Worm (Caenorhabditis elegans): ENCODE measurements around the gene C27A7.3.

The C27A7.3 gene

DNA sequence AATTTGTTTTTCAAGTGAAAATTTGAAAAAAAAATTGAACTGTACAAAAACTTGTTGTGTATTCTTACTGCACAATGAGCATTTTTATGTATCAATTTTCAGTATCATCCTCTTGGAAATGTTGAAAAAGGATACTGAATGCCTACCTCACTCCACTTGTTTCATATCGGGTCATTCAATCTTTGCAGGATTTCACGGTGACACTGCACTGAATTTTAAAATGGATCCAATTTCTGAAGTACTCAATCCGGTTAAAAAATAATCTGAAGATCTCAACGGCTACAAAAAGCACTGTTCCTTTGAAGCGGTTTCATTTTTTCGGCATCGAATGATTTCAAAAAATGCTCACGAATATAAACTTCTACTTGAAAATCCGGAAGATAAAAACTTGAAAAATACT is 2.8 kb upstream of the C27A7.3 start:
- no peak for TF ChIP-seq unc-62 (GFP tag; optimal IDR thresholded peaks at IDR 0.05)

ce11 chrV:12150607-12151006 is 9.9 kb downstream of the C27A7.3 start, which contains the start of gene che-11:
Gene che-11 (minus strand): TSS chrV:12150707.
- TF ChIP-seq unc-62 (GFP tag; optimal IDR thresholded peaks at IDR 0.05), result no peak

- no peak for TF ChIP-seq unc-62 (GFP tag; optimal IDR thresholded peaks at IDR 0.05)
These were observed 12.1 kb downstream of the C27A7.3 start, which contains the start of gene C27A7.8 for ce11 chrV:12152857-12153256. Gene C27A7.8 (plus strand): TSS chrV:12153157.

- no peak for TF ChIP-seq unc-62 (GFP tag; optimal IDR thresholded peaks at IDR 0.05)
These were observed 13.1 kb downstream of the C27A7.3 start for ce11 chrV:12153784-12154183.

- no peak for TF ChIP-seq unc-62 (GFP tag; optimal IDR thresholded peaks at IDR 0.05)
These were observed 13.8 kb downstream of the C27A7.3 start, which contains the start of gene C27A7.9 for ce11 chrV:12154554-12154953. Gene C27A7.9 (minus strand): TSS chrV:12154654.

DNA sequence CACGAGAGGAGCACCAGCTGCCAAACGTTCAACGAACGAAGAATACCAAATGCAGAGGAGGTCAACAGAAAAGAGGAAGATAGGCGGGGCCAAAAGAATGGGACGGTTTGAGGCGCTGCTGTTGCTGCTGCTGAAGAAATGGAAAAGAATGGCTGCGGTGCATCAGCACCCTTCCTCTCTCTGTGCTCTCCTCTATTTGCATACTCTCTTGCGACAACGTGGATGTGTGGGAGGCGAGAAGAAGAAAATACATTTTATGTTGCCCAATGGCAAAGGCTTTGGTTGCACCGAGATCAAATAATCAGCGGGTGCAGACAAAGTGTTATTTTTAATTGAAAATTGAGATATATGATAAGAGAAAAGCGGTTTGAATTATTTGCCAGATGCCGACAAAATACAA is 17.7 kb downstream of the C27A7.3 start:
- no peak for TF ChIP-seq unc-62 (GFP tag; optimal IDR thresholded peaks at IDR 0.05)

- no peak for TF ChIP-seq unc-62 (GFP tag; optimal IDR thresholded peaks at IDR 0.05)
These were observed 19.2 kb downstream of the C27A7.3 start for ce11 chrV:12159975-12160374.

ce11 chrV:12161157-12161556 is 20.4 kb downstream of the C27A7.3 start:
- no peak for TF ChIP-seq unc-62 (GFP tag; optimal IDR thresholded peaks at IDR 0.05)

DNA sequence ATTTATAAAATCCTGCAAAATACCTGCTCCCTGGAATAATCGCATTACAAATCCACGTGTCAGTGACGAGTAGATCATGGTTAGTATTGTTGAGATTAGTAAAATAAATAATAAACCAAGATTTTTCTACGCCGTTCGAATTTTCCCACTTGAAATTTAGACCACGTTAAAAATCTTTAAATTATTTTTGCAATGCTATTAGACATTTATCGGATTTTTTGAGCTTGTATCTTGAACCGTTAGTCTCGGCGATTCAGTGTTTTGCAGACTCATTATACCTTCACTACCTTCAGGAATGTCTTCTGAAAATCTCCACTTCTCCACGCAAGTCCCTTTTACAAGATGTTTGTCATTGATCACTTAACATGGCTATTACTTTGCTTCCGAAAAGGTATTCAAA is 21.5 kb downstream of the C27A7.3 start, which contains the start of gene C27A7.5:
Gene C27A7.5, minus strand, starts transcription at position 101 of the 400 bp plus-strand sequence.
- no peak for TF ChIP-seq unc-62 (GFP tag; optimal IDR thresholded peaks at IDR 0.05)

DNA sequence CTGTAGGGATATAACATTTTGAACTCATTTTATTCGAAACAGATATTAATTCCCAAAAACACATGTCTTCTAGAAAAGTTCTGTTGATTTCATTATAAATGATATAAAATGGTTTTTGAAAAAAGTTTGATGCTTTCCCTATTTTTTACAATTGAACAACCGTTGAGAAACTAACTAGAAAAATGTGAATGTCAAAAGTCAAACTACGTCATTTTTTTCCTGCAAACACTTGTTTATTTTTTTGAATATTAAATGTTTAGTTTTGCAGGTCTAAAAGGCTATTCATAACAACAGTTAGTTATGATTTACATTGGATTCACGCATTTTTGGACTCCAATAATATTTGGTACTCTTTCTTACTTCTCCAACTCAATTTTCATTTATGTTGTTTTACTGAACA is 22.2 kb downstream of the C27A7.3 start, which contains the start of gene srj-4:
Gene srj-4, plus strand, starts transcription at position 301 of the 400 bp plus-strand sequence.
- no peak for TF ChIP-seq unc-62 (GFP tag; optimal IDR thresholded peaks at IDR 0.05)

DNA sequence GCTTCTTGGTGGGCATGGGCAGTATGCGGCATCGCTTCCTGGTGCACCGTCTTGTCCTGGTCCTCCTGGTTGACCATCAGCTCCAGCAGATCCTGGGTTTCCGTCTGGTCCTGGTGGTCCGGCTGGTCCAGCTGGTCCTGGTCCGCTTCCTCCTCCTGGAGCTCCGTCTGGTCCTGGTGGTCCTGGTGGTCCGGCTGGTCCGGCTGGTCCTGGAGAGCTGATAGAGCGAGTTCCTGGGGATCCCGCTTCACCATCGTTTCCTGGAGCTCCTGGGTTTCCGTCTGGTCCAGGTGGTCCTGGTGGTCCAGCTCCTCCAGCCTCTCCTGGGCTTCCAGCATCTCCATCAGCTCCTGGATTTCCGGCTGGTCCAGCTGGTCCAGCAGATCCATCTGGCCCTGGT is 26.3 kb downstream of the C27A7.3 start:
- TF ChIP-seq unc-62 (GFP tag; optimal IDR thresholded peaks at IDR 0.05), result no peak

ce11 chrV:12167653-12168052 is 26.9 kb downstream of the C27A7.3 start, which contains the start of gene col-37:
Gene col-37 (minus strand): TSS chrV:12167753.
- TF ChIP-seq unc-62 (GFP tag; optimal IDR thresholded peaks at IDR 0.05), result no peak

DNA sequence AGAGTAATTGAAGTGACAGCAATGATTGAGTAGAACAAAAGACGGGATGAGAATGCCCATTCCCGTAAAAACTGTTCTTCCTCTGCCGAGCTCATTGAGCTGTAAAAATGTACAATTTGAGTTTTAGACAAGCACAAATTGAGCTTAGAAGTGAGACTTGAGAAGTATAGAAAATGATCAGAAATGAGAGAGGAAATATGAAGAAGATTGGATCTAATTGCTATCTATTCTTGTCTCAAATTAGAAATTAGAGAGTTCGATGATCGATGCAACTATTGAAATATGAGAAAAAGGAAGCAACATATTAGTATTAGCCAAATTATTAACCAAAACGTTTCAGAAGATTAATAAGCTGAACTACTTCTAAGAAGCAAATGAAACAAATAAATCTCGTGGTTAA is 29.4 kb downstream of the C27A7.3 start, which contains the start of gene ZK863.1:
Gene ZK863.1, minus strand, starts transcription at position 101 of the 400 bp plus-strand sequence.
- no peak for TF ChIP-seq unc-62 (GFP tag; optimal IDR thresholded peaks at IDR 0.05)

ce11 chrV:12179338-12179737 is 38.6 kb downstream of the C27A7.3 start, which contains the start of gene clec-224:
Gene clec-224 (minus strand): TSS chrV:12179438.
- no peak for TF ChIP-seq unc-62 (GFP tag; optimal IDR thresholded peaks at IDR 0.05)

ce11 chrV:12181310-12181709 is 40.6 kb downstream of the C27A7.3 start, which contains the start of gene elpc-3:
Gene elpc-3 (minus strand): TSS chrV:12181410.
- TF ChIP-seq unc-62 (GFP tag; optimal IDR thresholded peaks at IDR 0.05), result no peak

DNA sequence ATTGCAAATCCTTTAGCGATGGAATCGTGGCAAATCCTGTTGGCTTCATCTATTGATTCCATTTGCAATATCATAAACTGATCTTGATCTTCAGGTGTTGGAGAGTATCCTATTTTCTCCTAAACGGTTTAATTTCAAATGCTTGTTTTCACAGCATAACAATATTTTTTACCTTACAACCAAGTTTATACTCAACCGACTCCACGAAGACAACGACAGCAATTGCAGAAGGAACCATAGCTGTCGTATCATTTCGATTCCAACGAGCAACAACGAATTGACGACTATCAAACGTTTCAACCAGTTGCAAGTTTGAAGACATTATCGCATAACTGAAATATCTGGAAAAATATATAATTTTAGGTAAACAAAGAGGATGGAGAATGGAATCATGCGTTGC is 43.1 kb downstream of the C27A7.3 start, which contains the start of gene usip-1:
Gene usip-1, minus strand, starts transcription at position 341 of the 400 bp plus-strand sequence.
- TF ChIP-seq unc-62 (GFP tag; optimal IDR thresholded peaks at IDR 0.05), result no peak

- no peak for TF ChIP-seq unc-62 (GFP tag; optimal IDR thresholded peaks at IDR 0.05)
These were observed 43.7 kb downstream of the C27A7.3 start, which contains the start of gene srd-4 for ce11 chrV:12184308-12184999. Gene srd-4 (plus strand): TSS chrV:12184949.

Measured in whole organism, dauer.